Worm (Caenorhabditis elegans): ENCODE results near the gene F46G10.2.

DNA sequence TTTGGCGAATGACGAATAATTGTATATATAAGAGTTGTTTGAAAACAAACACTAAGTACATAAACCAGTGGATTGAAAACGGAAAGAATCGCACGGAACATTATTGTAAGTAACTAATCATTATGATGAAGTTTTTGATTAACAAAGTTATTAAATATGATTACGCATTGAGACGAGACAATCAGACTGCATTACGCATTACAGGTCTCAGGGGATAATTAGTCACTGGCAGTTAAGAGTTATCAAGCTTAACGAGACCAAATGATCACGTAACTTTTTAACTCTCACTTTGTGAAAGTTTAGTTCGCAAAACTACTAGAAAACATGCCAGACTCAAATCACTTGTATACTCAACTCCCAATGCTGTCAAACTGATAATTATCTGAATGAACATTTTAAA lies 19.4 kb upstream of the F46G10.2 start, which contains the start of gene srd-42:
- no peak for TF ChIP-seq set-16 (GFP tag; IDR thresholded peaks at IDR 0.05)
- TF ChIP-seq pha-4 (GFP tag; IDR thresholded peaks at IDR 0.05), result no peak
- TF ChIP-seq pha-4 (tag; optimal IDR thresholded peaks at IDR 0.05), result no peak
- TF ChIP-seq daf-8 (GFP tag; IDR thresholded peaks at IDR 0.05), result no peak
- no peak for TF ChIP-seq ZK546.5 (tag; optimal IDR thresholded peaks at IDR 0.05)
- TF ChIP-seq unc-39 (tag; optimal IDR thresholded peaks at IDR 0.05), result no peak
- TF ChIP-seq nhr-28 (tag; optimal IDR thresholded peaks at IDR 0.05), result no peak
- TF ChIP-seq ama-1 (optimal IDR thresholded peaks at IDR 0.05), result no peak
- no peak for TF ChIP-seq ceh-82 (tag; optimal IDR thresholded peaks at IDR 0.05)
- TF ChIP-seq ceh-62 (tag; optimal IDR thresholded peaks at IDR 0.05), result no peak
- TF ChIP-seq dve-1 (tag; optimal IDR thresholded peaks at IDR 0.05; ENCODE audit: insufficient read depth), result no peak
